Worm (Caenorhabditis elegans) whole organism, mixed stage, embryonic: ENCODE measurements around the gene F53B2.5.

ENCODE experiments used
- elt-1 ChIP-seq: sonication (generic microtip); optimal IDR thresholded peaks from 2 replicates; lab custom pipeline; 2017; ENCODE audit warnings: missing genetic modification characterization, mild to moderate bottlenecking, missing compliant biosample characterization, antibody characterized with exemption, moderate library complexity, borderline replicate concordance; ENCODE audit not compliant: insufficient read depth
- nhr-12 ChIP-seq: fragments of 150-350 bp; optimal IDR thresholded peaks from 2 replicates; lab custom pipeline; 2014; ENCODE audit warnings: missing biosample characterization, missing genetic modification characterization
- pha-4 ChIP-seq: fragments of 150-350 bp; optimal IDR thresholded peaks from 2 replicates; lab custom pipeline; 2018; ENCODE audit warnings: missing biosample characterization, missing genetic modification reagents, missing genetic modification characterization
- snpc-4 ChIP-seq: fragments of 150-350 bp; optimal IDR thresholded peaks from 2 replicates; lab custom pipeline; 2014; ENCODE audit warnings: missing biosample characterization, missing genetic modification characterization

ce11 chrIV:12574265-12574664 lies 43.3 kb upstream of the F53B2.5 start:
- no peak for TF ChIP-seq elt-1 (tag; lab: Kevin White, UChicago)
- no peak for TF ChIP-seq nhr-12 (tag; lab: Kevin White, UChicago)
- TF ChIP-seq snpc-4 (tag; lab: Kevin White, UChicago), result no peak
- no peak for TF ChIP-seq pha-4 (tag; lab: Kevin White, UChicago)
